Worm (Caenorhabditis elegans) whole organism, L1 larva: Measurements from ENCODE around the gene F42A10.6.

ENCODE experiments used
- aly-2 ChIP-seq: fragments of 150-350 bp; optimal IDR thresholded peaks from 2 replicates; lab custom pipeline; 2014; ENCODE audit warnings: missing biosample characterization, missing genetic modification characterization
- ama-1 ChIP-seq: fragments of 150-350 bp; optimal IDR thresholded peaks from 2 replicates; lab custom pipeline; 2014
- egl-27 ChIP-seq, 2 experiments: fragments of 150-350 bp in 1 of 2; sonication (generic microtip); optimal IDR thresholded peaks; 3 replicates each; lab custom pipeline; 2017 to 2018; ENCODE audit warnings: missing biosample characterization in 2 of 2, missing genetic modification characterization in 2 of 2, missing genetic modification reagents in 2 of 2
- elt-3 ChIP-seq, 6 experiments: fragments of 150-350 bp in 1 of 6; sonication (generic microtip); optimal IDR thresholded peaks; 2 replicates each; lab custom pipeline; 2017 to 2018; ENCODE audit warnings: missing biosample characterization in 6 of 6, missing genetic modification characterization in 6 of 6, inconsistent platforms in 1 of 6
- fkh-10 ChIP-seq: sonication (generic microtip); optimal IDR thresholded peaks from 2 replicates; lab custom pipeline; 2017; ENCODE audit warnings: missing biosample characterization, missing genetic modification reagents, missing genetic modification characterization
- fos-1 ChIP-seq: fragments of 150-350 bp; optimal IDR thresholded peaks from 2 replicates; lab custom pipeline; 2014; ENCODE audit warnings: missing biosample characterization, missing genetic modification characterization
- isw-1 ChIP-seq: fragments of 200-800 bp; sonication (Bioruptor generic); IDR thresholded peaks from 2 replicates; pipeline ENCODE4 v1.3.6; 2022; ENCODE audit warnings: missing genetic modification characterization, missing compliant biosample characterization
- lin-15B ChIP-seq: fragments of 150-350 bp; sonication (generic microtip); optimal IDR thresholded peaks from 3 replicates; lab custom pipeline; 2014; ENCODE audit warnings: missing biosample characterization, missing genetic modification characterization
- mep-1 ChIP-seq: fragments of 150-350 bp; optimal IDR thresholded peaks from 2 replicates; lab custom pipeline; 2014; ENCODE audit warnings: missing biosample characterization, missing genetic modification characterization
- nhr-19 ChIP-seq: fragments of 200-800 bp; sonication (Bioruptor generic); conservative IDR thresholded peaks from 2 replicates; pipeline ENCODE4 v1.3.6; 2022; ENCODE audit warnings: missing genetic modification characterization, missing compliant biosample characterization
- skn-1 ChIP-seq: fragments of 150-350 bp; optimal IDR thresholded peaks from 2 replicates; lab custom pipeline; 2014; ENCODE audit warnings: missing biosample characterization, missing genetic modification characterization
- snu-23 ChIP-seq: sonication (generic microtip); optimal IDR thresholded peaks from 2 replicates; lab custom pipeline; 2016; ENCODE audit warnings: missing genetic modification characterization, missing compliant biosample characterization
- ztf-4 ChIP-seq: fragments of 150-350 bp; optimal IDR thresholded peaks from 2 replicates; lab custom pipeline; 2014; ENCODE audit warnings: missing biosample characterization, missing genetic modification characterization

DNA sequence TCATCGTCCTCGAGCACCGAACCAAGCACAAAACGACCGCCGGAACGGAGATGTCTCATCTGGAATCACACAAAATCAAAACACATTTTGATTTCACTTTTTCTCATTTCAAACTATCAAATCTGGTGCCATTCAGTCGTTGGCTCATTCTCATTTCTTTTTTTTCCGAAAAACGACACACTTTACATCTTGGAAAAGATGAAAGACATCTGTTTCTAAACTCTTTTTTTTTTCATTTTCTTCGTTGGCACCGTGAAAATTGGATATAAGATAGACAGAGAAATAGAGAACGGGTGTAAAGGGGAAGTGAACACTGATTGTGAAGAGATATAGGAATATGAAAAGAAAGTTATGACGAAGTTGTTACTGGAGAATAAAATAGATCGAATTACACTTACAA lies 20.9 kb downstream of the F42A10.6 start:
- no peak for TF ChIP-seq ama-1 (lab: Kevin White, UChicago)
- TF ChIP-seq fkh-10 (GFP tag; lab: Kevin White, UChicago) = no peak
- TF ChIP-seq aly-2 (tag; lab: Kevin White, UChicago) = no peak
- TF ChIP-seq lin-15B (tag; lab: Kevin White, UChicago) = no peak
- TF ChIP-seq elt-3 (tag; optimal IDR thresholded peaks at IDR 0.05; lab: Kevin White, UChicago) = no peak
- TF ChIP-seq egl-27 (tag; optimal IDR thresholded peaks at IDR 0.05; lab: Kevin White, UChicago) = no peak
- TF ChIP-seq fos-1 (tag; lab: Kevin White, UChicago) = no peak
- peak; percentile 15 for TF ChIP-seq mep-1 (tag; lab: Kevin White, UChicago)
- TF ChIP-seq ztf-4 = no peak
- TF ChIP-seq skn-1 (tag; lab: Kevin White, UChicago) = no peak
- no peak for TF ChIP-seq snu-23 (GFP tag; lab: Kevin White, UChicago)
- TF ChIP-seq nhr-19 (GFP tag; lab: Robert Waterston, UW) = no peak
- TF ChIP-seq isw-1 (GFP tag; lab: Robert Waterston, UW) = no peak
